Fruit fly (Drosophila melanogaster) whole organism, wandering third instar larva: ENCODE results near the gene CG13047.

Experiments used
- Dif ChIP-seq: fragments of 200-275, 200-300 bp; sonication (Bioruptor generic); optimal IDR thresholded peaks from 2 replicates; lab custom pipeline; 2018; ENCODE audit warnings: missing biosample characterization, missing genetic modification characterization; ENCODE audit not compliant: partially characterized antibody
- GATAd ChIP-seq: sonication (Bioruptor generic); optimal IDR thresholded peaks from 2 replicates; lab custom pipeline; 2016; ENCODE audit warnings: missing biosample characterization, missing genetic modification characterization
- Hr78 ChIP-seq: fragments of >200 bp; optimal IDR thresholded peaks from 2 replicates; lab custom pipeline; 2017; ENCODE audit warnings: missing biosample characterization, missing genetic modification characterization
- Myc ChIP-seq: fragments of >200 bp; optimal IDR thresholded peaks from 2 replicates; lab custom pipeline; 2017
- OdsH ChIP-seq: fragments of 200-800 bp; sonication (Bioruptor generic); optimal IDR thresholded peaks from 2 replicates; lab custom pipeline; 2016; ENCODE audit warnings: missing biosample characterization, mild to moderate bottlenecking, missing genetic modification characterization
- Rel ChIP-seq, 2 experiments: fragments of 200-800 bp; sonication (Bioruptor generic) in 1 of 2; optimal IDR thresholded peaks; 2 replicates in 1 of 2; 3 replicates in 1 of 2; lab custom pipeline; 2016 to 2019; ENCODE audit warnings: mild to moderate bottlenecking in 2 of 2, missing biosample characterization in 2 of 2, missing genetic modification characterization in 2 of 2, moderate library complexity in 1 of 2
- jim ChIP-seq: fragments of 175-275, 200-325 bp; sonication (Bioruptor generic); optimal IDR thresholded peaks from 2 replicates; lab custom pipeline; 2016; ENCODE audit warnings: missing biosample characterization, mild to moderate bottlenecking, missing genetic modification characterization
- pan ChIP-seq: fragments of >200 bp; optimal IDR thresholded peaks from 2 replicates; lab custom pipeline; 2017
- psq ChIP-seq: fragments of 200-800 bp; sonication (Bioruptor generic); optimal IDR thresholded peaks from 3 replicates; lab custom pipeline; 2017; ENCODE audit warnings: missing biosample characterization, mild to moderate bottlenecking, missing genetic modification characterization, moderate library complexity
- sage ChIP-seq: fragments of 200-800 bp; sonication (Bioruptor generic); optimal IDR thresholded peaks from 2 replicates; lab custom pipeline; 2016; ENCODE audit warnings: missing biosample characterization, mild to moderate bottlenecking, missing genetic modification characterization
- usp ChIP-seq: fragments of >200 bp; optimal IDR thresholded peaks from 2 replicates; lab custom pipeline; 2017; ENCODE audit warnings: missing biosample characterization, missing genetic modification characterization

dm6 chr3L:16319399-16319906 is 34.3 kb upstream of the CG13047 start, which contains the start of the genes CG13041 and CG13060:
- TF ChIP-seq Hr78 (GFP tag; lab: Kevin White, UChicago), result no peak
- TF ChIP-seq pan (lab: Kevin White, UChicago), result no peak
- no peak for TF ChIP-seq Rel (GFP tag; optimal IDR thresholded peaks at IDR 0.05; lab: Kevin White, UChicago)
- no peak for TF ChIP-seq Rel (tag; optimal IDR thresholded peaks at IDR 0.05; lab: Kevin White, UChicago)
- TF ChIP-seq usp (GFP tag; lab: Kevin White, UChicago), result no peak
- no peak for TF ChIP-seq GATAd (GFP tag; lab: Kevin White, UChicago)
- TF ChIP-seq OdsH (GFP tag; lab: Kevin White, UChicago), result no peak
- no peak for TF ChIP-seq Dif
- no peak for TF ChIP-seq jim (GFP tag; lab: Kevin White, UChicago)
- no peak for TF ChIP-seq psq (GFP tag; lab: Kevin White, UChicago)
- no peak for TF ChIP-seq Myc (lab: Kevin White, UChicago)
- no peak for TF ChIP-seq sage (GFP tag; lab: Kevin White, UChicago)
